Fruit fly (Drosophila melanogaster) whole organism, embryonic: ENCODE data around the gene aqz.

Source experiments
- Atf6 ChIP-seq: fragments of 200-800 bp; sonication (Bioruptor generic); IDR thresholded peaks from 2 replicates; pipeline ENCODE4 v1.3.6; 2022; ENCODE audit warnings: missing biosample characterization, missing genetic modification characterization
- CG14441 ChIP-seq: fragments of 200-800 bp; sonication (Bioruptor generic); IDR thresholded peaks from 2 replicates; pipeline ENCODE4 v1.3.6; 2022; ENCODE audit warnings: missing biosample characterization, missing genetic modification characterization
- CG31388 ChIP-seq: fragments of 200-800 bp; sonication (Bioruptor generic); optimal IDR thresholded peaks from 2 replicates; lab custom pipeline; 2016; ENCODE audit warnings: missing biosample characterization, missing genetic modification characterization
- CG8281 ChIP-seq: fragments of 200-800 bp; sonication (Bioruptor generic); optimal IDR thresholded peaks from 2 replicates; lab custom pipeline; 2018; ENCODE audit warnings: missing biosample characterization, mild to moderate bottlenecking, missing genetic modification characterization, moderate library complexity
- ERR ChIP-seq: fragments of 200-800 bp; sonication (Bioruptor generic); optimal IDR thresholded peaks from 2 replicates; lab custom pipeline; 2016; ENCODE audit warnings: missing biosample characterization, missing genetic modification characterization
- Ptx1 ChIP-seq: fragments of 200-800 bp; sonication (Bioruptor generic); IDR thresholded peaks from 2 replicates; pipeline ENCODE4 v1.3.6; 2022; ENCODE audit warnings: missing biosample characterization, missing genetic modification characterization
- so ChIP-seq: fragments of 200-800 bp; sonication (Bioruptor generic); IDR thresholded peaks from 3 replicates; pipeline ENCODE4 v1.3.6; 2022; ENCODE audit warnings: missing biosample characterization, missing genetic modification characterization

DNA sequence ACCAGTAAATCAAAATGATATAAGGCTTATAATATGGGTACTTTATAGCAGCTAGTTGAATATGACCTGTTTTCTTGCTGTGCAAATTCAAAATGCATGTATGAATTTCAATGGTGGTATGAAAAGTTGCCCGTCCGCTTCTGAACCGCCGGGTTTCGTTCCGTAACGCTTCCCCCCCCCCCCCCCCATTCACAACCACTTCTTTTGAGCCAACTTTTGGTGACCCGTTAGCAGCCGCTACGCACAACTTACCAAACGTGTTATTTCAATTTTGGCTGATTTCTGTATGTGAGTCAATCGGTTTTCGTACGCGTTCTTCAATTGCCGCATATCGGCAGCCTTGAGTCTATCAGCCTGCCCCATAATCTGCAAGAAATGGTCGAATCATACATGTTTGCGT lies 26.8 kb downstream of the aqz start:
- TF ChIP-seq CG14441 = no peak
- TF ChIP-seq CG8281 (tag; lab: Kevin White, UChicago) = no peak
- TF ChIP-seq CG31388 (GFP tag; lab: Kevin White, UChicago) = no peak
- no peak for TF ChIP-seq so (GFP tag; lab: Robert Waterston, UW)
- no peak for TF ChIP-seq Atf6 (GFP tag; lab: Robert Waterston, UW)
- TF ChIP-seq ERR (GFP tag; lab: Kevin White, UChicago) = no peak
- no peak for TF ChIP-seq Ptx1 (GFP tag; lab: Robert Waterston, UW)
